Fruit fly (Drosophila melanogaster) whole organism, wandering third instar larva: Measurements from ENCODE around the gene CG10730.

Source experiments
- Abd-B ChIP-seq: fragments of >200 bp; optimal IDR thresholded peaks from 2 replicates; lab custom pipeline; 2017; ENCODE audit warnings: missing biosample characterization, missing genetic modification characterization
- CG9705 ChIP-seq: fragments of 200-800 bp; sonication (Bioruptor generic); optimal IDR thresholded peaks from 2 replicates; lab custom pipeline; 2018; ENCODE audit warnings: missing biosample characterization, mild to moderate bottlenecking, missing genetic modification characterization
- CrebA ChIP-seq: fragments of 200-800 bp; sonication (Bioruptor generic); optimal IDR thresholded peaks from 2 replicates; lab custom pipeline; 2016; ENCODE audit warnings: missing biosample characterization, mild to moderate bottlenecking, missing genetic modification characterization, borderline replicate concordance
- Dfd ChIP-seq: fragments of >200 bp; optimal IDR thresholded peaks from 2 replicates; lab custom pipeline; 2017; ENCODE audit warnings: missing biosample characterization, missing genetic modification characterization
- Dif ChIP-seq: fragments of 200-275, 200-300 bp; sonication (Bioruptor generic); optimal IDR thresholded peaks from 2 replicates; lab custom pipeline; 2018; ENCODE audit warnings: missing biosample characterization, missing genetic modification characterization; ENCODE audit not compliant: partially characterized antibody
- GATAd ChIP-seq: sonication (Bioruptor generic); optimal IDR thresholded peaks from 2 replicates; lab custom pipeline; 2016; ENCODE audit warnings: missing biosample characterization, missing genetic modification characterization
- HLH106 ChIP-seq: fragments of 200-800 bp; optimal IDR thresholded peaks from 3 replicates; lab custom pipeline; 2019; ENCODE audit warnings: missing biosample characterization, mild to moderate bottlenecking, missing genetic modification characterization, moderate library complexity
- Hnf4 ChIP-seq: fragments of 200-800 bp; sonication (Bioruptor generic); optimal IDR thresholded peaks from 2 replicates; lab custom pipeline; 2016; ENCODE audit warnings: missing biosample characterization, mild to moderate bottlenecking, missing genetic modification characterization
- Hr78 ChIP-seq: fragments of >200 bp; optimal IDR thresholded peaks from 2 replicates; lab custom pipeline; 2017; ENCODE audit warnings: missing biosample characterization, missing genetic modification characterization
- Hr83 ChIP-seq: fragments of 200-300 bp; sonication (Bioruptor generic); optimal IDR thresholded peaks from 2 replicates; lab custom pipeline; 2016; ENCODE audit warnings: missing biosample characterization, mild to moderate bottlenecking, missing genetic modification characterization, moderate library complexity; ENCODE audit not compliant: poor library complexity, severe bottlenecking
- Jra ChIP-seq: sonication (Bioruptor generic); optimal IDR thresholded peaks from 2 replicates; lab custom pipeline; 2016; ENCODE audit warnings: missing biosample characterization, missing genetic modification characterization
- Mio ChIP-seq: sonication (Bioruptor generic); optimal IDR thresholded peaks from 2 replicates; lab custom pipeline; 2016; ENCODE audit warnings: missing biosample characterization, missing genetic modification characterization
- Myc ChIP-seq: fragments of >200 bp; optimal IDR thresholded peaks from 2 replicates; lab custom pipeline; 2017
- N ChIP-seq: fragments of >200 bp; optimal IDR thresholded peaks from 2 replicates; lab custom pipeline; 2018; ENCODE audit warnings: missing biosample characterization, missing external identifiers, missing genetic modification characterization
- OdsH ChIP-seq: fragments of 200-800 bp; sonication (Bioruptor generic); optimal IDR thresholded peaks from 2 replicates; lab custom pipeline; 2016; ENCODE audit warnings: missing biosample characterization, mild to moderate bottlenecking, missing genetic modification characterization
- Rel ChIP-seq, 2 experiments: fragments of 200-800 bp; sonication (Bioruptor generic) in 1 of 2; optimal IDR thresholded peaks; 2 replicates in 1 of 2; 3 replicates in 1 of 2; lab custom pipeline; 2016 to 2019; ENCODE audit warnings: mild to moderate bottlenecking in 2 of 2, missing biosample characterization in 2 of 2, missing genetic modification characterization in 2 of 2, moderate library complexity in 1 of 2
- Sp1 ChIP-seq: fragments of 200-800 bp; sonication (Bioruptor generic); optimal IDR thresholded peaks from 3 replicates; lab custom pipeline; 2019; ENCODE audit warnings: missing biosample characterization, mild to moderate bottlenecking, missing genetic modification characterization, moderate library complexity
- Vsx2 ChIP-seq: fragments of 200-300, 225-300 bp; sonication (Bioruptor generic); optimal IDR thresholded peaks from 2 replicates; lab custom pipeline; 2018; ENCODE audit warnings: missing biosample characterization, missing genetic modification characterization; ENCODE audit not compliant: partially characterized antibody
- br ChIP-seq: fragments of 200-800 bp; sonication (Bioruptor generic); optimal IDR thresholded peaks from 2 replicates; lab custom pipeline; 2016; ENCODE audit warnings: missing biosample characterization, missing genetic modification characterization
- brk ChIP-seq: fragments of 200-800 bp; sonication (Bioruptor generic); optimal IDR thresholded peaks from 2 replicates; lab custom pipeline; 2016; ENCODE audit warnings: missing biosample characterization, mild to moderate bottlenecking, missing genetic modification characterization
- dl ChIP-seq, 2 experiments: fragments of 175-275, 200-275 bp in 1 of 2; fragments of 200-275 bp in 1 of 2; sonication (Bioruptor generic); optimal IDR thresholded peaks; lab custom pipeline; 2018; ENCODE audit warnings: mild to moderate bottlenecking in 2 of 2, missing biosample characterization in 2 of 2, missing genetic modification characterization in 2 of 2, moderate library complexity in 2 of 2; ENCODE audit not compliant: partially characterized antibody in 2 of 2, insufficient read depth in 1 of 2
- dmrt93B ChIP-seq: fragments of 200-800 bp; sonication (Bioruptor generic); optimal IDR thresholded peaks from 2 replicates; lab custom pipeline; 2018; ENCODE audit warnings: missing biosample characterization, mild to moderate bottlenecking, missing genetic modification characterization
- dsf ChIP-seq: sonication (Bioruptor generic); optimal IDR thresholded peaks from 2 replicates; lab custom pipeline; 2016; ENCODE audit warnings: missing biosample characterization, missing genetic modification characterization, borderline replicate concordance
- ey ChIP-seq: fragments of 200-800 bp; sonication (Bioruptor generic); optimal IDR thresholded peaks from 2 replicates; lab custom pipeline; 2016; ENCODE audit warnings: missing biosample characterization, missing genetic modification characterization
- foxo ChIP-seq, 2 experiments: fragments of 200-800 bp; sonication (Bioruptor generic); optimal IDR thresholded peaks; 2 replicates in 1 of 2; 3 replicates in 1 of 2; lab custom pipeline; 2016 to 2017; ENCODE audit warnings: missing biosample characterization in 2 of 2, missing genetic modification characterization in 2 of 2
- fru ChIP-seq: fragments of 200-800 bp; sonication (Bioruptor generic); optimal IDR thresholded peaks from 3 replicates; lab custom pipeline; 2016; ENCODE audit warnings: missing biosample characterization, mild to moderate bottlenecking, missing genetic modification characterization
- h ChIP-seq: fragments of 200-800 bp; sonication (Bioruptor generic); optimal IDR thresholded peaks from 3 replicates; lab custom pipeline; 2016; ENCODE audit warnings: missing biosample characterization, mild to moderate bottlenecking, missing genetic modification characterization
- psq ChIP-seq: fragments of 200-800 bp; sonication (Bioruptor generic); optimal IDR thresholded peaks from 3 replicates; lab custom pipeline; 2017; ENCODE audit warnings: missing biosample characterization, mild to moderate bottlenecking, missing genetic modification characterization, moderate library complexity
- rgr ChIP-seq: fragments of 200-800 bp; sonication (Bioruptor generic); optimal IDR thresholded peaks from 3 replicates; lab custom pipeline; 2016; ENCODE audit warnings: missing biosample characterization, mild to moderate bottlenecking, missing genetic modification characterization
- sage ChIP-seq: fragments of 200-800 bp; sonication (Bioruptor generic); optimal IDR thresholded peaks from 2 replicates; lab custom pipeline; 2016; ENCODE audit warnings: missing biosample characterization, mild to moderate bottlenecking, missing genetic modification characterization
- sv ChIP-seq: fragments of 200-800 bp; sonication (Bioruptor generic); optimal IDR thresholded peaks from 3 replicates; lab custom pipeline; 2016; ENCODE audit warnings: missing biosample characterization, missing genetic modification characterization
- tai ChIP-seq: sonication (Bioruptor generic); optimal IDR thresholded peaks from 2 replicates; lab custom pipeline; 2016; ENCODE audit warnings: missing biosample characterization, missing genetic modification characterization
- usp ChIP-seq: fragments of >200 bp; optimal IDR thresholded peaks from 2 replicates; lab custom pipeline; 2017; ENCODE audit warnings: missing biosample characterization, missing genetic modification characterization

Gene CG10730

dm6 chr2L:20082155-20082964, 10.4 kb upstream of the CG10730 start:
- TF ChIP-seq psq (GFP tag; lab: Kevin White, UChicago) (peak; percentile 1), fru (no peak)

DNA sequence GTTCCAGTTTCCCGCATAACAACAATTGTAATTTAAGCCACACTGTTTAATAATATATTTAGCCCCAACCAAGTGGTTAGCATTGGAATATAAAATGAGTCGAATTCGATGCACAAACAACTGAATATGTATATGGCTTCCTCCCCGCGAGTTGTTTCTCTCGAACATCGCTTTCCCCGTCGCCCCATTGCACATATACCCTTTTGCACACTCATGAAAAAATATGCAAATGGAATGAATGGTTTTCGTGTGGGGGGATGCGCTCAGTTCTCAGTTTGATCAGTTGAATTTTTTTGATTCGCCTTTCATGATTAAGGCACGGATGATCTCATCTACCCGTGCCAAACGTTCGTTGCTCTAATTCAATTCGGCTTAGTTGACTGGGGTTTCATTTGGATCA, 8.8 kb upstream of the CG10730 start:
- TF ChIP-seq Hr83 (peak; percentile 8), tai (GFP tag; lab: Kevin White, UChicago) (no peak), Myc (lab: Kevin White, UChicago) (no peak)

DNA sequence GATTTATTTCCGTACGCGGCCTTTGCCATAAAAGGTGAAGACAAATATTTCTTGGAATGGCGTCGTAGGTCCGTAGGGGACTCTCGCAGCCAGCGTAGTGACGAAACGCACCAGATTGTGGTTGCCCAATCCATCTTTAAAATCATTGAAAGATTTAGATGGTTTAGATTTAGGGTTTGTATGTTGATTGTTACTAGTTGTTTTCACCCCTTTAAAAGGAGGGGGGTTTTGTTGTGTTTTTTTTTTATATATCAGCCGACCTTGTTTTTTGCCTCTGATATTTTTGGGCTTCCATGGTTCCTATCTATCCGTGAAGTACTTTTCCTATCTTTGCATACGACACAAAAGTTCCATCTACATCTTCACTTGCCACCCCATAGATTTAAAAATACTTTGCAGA, 6.9 kb upstream of the CG10730 start:
- TF ChIP-seq fru, result peak; percentile 35
- TF ChIP-seq h (GFP tag; lab: Kevin White, UChicago), result no peak
- no peak for TF ChIP-seq tai (GFP tag; lab: Kevin White, UChicago)
- TF ChIP-seq Vsx2 (GFP tag; lab: Kevin White, UChicago), result no peak
- TF ChIP-seq dl (GFP tag; optimal IDR thresholded peaks at IDR 0.05; lab: Kevin White, UChicago; ENCODE audit: insufficient read depth in 1 of 2, partially characterized antibody in 2 of 2), result no peak
- TF ChIP-seq Rel (GFP tag; optimal IDR thresholded peaks at IDR 0.05; lab: Kevin White, UChicago), result no peak
- TF ChIP-seq Rel (tag; optimal IDR thresholded peaks at IDR 0.05; lab: Kevin White, UChicago), result peak; percentile 24
- peak; percentile 17 for TF ChIP-seq rgr
- no peak for TF ChIP-seq dsf (GFP tag; lab: Kevin White, UChicago)
- TF ChIP-seq OdsH, result peak; percentile 14
- peak in 1 of 2 experiments; percentile 38 for TF ChIP-seq foxo (GFP tag; optimal IDR thresholded peaks at IDR 0.05; lab: Kevin White, UChicago)
- no peak for TF ChIP-seq CG9705 (GFP tag; lab: Kevin White, UChicago)
- TF ChIP-seq br, result peak; percentile 25
- no peak for TF ChIP-seq brk (GFP tag; lab: Kevin White, UChicago)

DNA sequence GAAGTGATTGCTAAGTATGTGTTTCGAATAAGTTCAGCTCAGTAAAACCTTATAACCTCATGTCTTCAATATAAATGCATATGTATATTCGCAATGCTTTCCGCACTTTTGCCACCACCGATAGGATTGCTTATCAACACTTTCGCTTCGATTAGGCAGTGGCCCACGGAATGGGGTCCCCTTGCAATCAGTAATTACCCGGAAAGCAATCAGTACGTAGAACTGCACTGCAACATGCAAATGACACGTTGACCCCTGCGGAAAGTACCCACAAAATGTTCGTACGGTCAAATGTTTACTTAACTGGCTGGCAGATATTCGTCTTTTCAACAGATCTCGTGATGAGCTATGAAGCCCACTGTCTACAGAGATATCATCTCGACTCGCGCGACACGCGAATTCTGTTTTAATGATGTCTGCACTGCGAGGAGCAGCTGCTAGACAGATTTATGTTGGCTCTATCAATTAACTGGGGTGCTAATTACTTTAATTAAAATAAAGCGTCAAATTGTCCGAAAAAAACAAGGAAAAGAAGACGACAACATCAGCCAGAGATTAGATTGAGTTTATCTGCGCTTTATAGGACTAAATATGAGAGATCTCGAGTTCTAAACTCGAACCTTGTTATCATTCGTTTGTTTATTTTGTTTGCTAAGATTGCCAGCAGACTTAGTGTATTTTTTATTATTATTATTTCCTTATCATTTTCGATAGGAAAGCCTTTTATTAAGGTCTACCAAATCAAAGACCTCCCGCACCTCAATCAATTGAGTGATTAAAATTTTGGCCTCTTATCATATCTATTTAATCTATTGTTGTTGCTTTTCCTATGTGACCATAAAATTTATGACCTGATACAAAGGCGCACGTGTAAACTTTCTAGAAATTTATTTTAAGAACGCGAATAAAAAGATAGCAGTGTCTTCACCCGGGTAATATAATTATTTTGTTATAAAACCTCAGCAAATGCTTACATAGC, 5.7 kb upstream of the CG10730 start:
- TF ChIP-seq tai (GFP tag; lab: Kevin White, UChicago) (no peak), sage (GFP tag; lab: Kevin White, UChicago) (peak; percentile 44), Rel (GFP tag; optimal IDR thresholded peaks at IDR 0.05; lab: Kevin White, UChicago) (peak; percentile 9), Rel (tag; optimal IDR thresholded peaks at IDR 0.05; lab: Kevin White, UChicago) (peak; percentile 70), h (GFP tag; lab: Kevin White, UChicago) (peak; percentile 28), CrebA (peak; percentile 57), Dif (GFP tag; lab: Kevin White, UChicago) (no peak)
- TF ChIP-seq, all 38 proteins: peak for 4

DNA sequence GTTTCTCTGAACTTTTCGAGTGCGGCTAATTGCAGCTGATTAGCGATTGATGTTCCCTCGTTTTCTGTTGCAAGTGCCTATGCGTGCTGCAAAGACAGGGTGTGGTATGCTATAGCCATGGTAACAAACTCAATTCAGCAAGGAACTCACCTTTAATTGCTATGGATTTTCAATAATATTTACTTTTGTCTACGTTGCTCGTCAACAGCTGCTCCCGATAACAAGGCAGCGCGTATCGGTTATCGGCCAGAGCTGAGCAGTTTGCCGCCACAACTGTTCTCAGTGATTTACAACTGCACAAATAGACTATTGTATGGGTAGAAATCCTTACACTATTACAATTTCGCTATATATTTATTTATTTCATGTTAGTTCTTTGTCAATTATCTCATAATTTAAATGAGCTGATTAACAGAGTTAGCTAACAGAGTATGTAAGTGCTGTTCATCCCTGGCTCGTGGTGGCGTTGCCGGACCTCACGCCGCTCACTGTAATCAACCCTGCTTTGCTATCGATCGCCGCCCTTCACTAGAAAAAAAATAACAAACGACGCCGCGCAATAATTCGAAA, 3.3 kb upstream of the CG10730 start, which contains the start of the genes pr and neb:
Gene pr, minus strand, starts transcription at position 225 of the 570 bp plus-strand sequence.
Gene neb, plus strand, starts transcription at position 524 of the 570 bp plus-strand sequence.
- TF ChIP-seq tai (GFP tag; lab: Kevin White, UChicago), result no peak
- TF ChIP-seq Mio (GFP tag; lab: Kevin White, UChicago), result no peak
- TF ChIP-seq sage (GFP tag; lab: Kevin White, UChicago), result peak; percentile 58
- no peak for TF ChIP-seq Dif (GFP tag; lab: Kevin White, UChicago)
- TF ChIP-seq Hnf4, result peak; percentile 58
- no peak for TF ChIP-seq Hr78 (GFP tag; lab: Kevin White, UChicago)
- peak; percentile 37 for TF ChIP-seq brk (GFP tag; lab: Kevin White, UChicago)
- TF ChIP-seq sv (GFP tag; lab: Kevin White, UChicago), result peak; percentile 50
- peak; percentile 7 for TF ChIP-seq HLH106 (tag; lab: Kevin White, UChicago)
- TF ChIP-seq ey (GFP tag; lab: Kevin White, UChicago), result peak; percentile 53
- TF ChIP-seq Myc (lab: Kevin White, UChicago), result peak; percentile 81
- TF ChIP-seq usp (GFP tag; lab: Kevin White, UChicago), result no peak
- TF ChIP-seq br, result peak; percentile 8
- peak; percentile 15 for TF ChIP-seq Jra (GFP tag; lab: Kevin White, UChicago)
- no peak for TF ChIP-seq dl (GFP tag; optimal IDR thresholded peaks at IDR 0.05; lab: Kevin White, UChicago; ENCODE audit: insufficient read depth in 1 of 2, partially characterized antibody in 2 of 2)
- TF ChIP-seq dsf (GFP tag; lab: Kevin White, UChicago), result no peak
- TF ChIP-seq Rel (GFP tag; optimal IDR thresholded peaks at IDR 0.05; lab: Kevin White, UChicago), result no peak
- TF ChIP-seq Rel (tag; optimal IDR thresholded peaks at IDR 0.05; lab: Kevin White, UChicago), result peak; percentile 55
- no peak for TF ChIP-seq CG9705 (GFP tag; lab: Kevin White, UChicago)
- TF ChIP-seq GATAd (GFP tag; lab: Kevin White, UChicago), result no peak
- no peak for TF ChIP-seq N
- peak; percentile 54 for TF ChIP-seq rgr
- no peak for TF ChIP-seq dmrt93B (GFP tag; lab: Kevin White, UChicago)
- TF ChIP-seq OdsH, result peak; percentile 45
- TF ChIP-seq Sp1 (GFP tag; lab: Kevin White, UChicago), result peak; percentile 71
- TF ChIP-seq Abd-B (GFP tag; lab: Kevin White, UChicago), result no peak
- TF ChIP-seq Dfd (GFP tag; lab: Kevin White, UChicago), result no peak
- TF ChIP-seq foxo (GFP tag; optimal IDR thresholded peaks at IDR 0.05; lab: Kevin White, UChicago), result peak in 1 of 2 experiments; percentile 68
- peak; percentile 62 for TF ChIP-seq fru
- TF ChIP-seq psq (GFP tag; lab: Kevin White, UChicago), result peak; percentile 33
- TF ChIP-seq Vsx2 (GFP tag; lab: Kevin White, UChicago), result peak; percentile 77
